Worm (Caenorhabditis elegans): ENCODE results near the gene fbxb-105.

fbxb-105 gene

DNA sequence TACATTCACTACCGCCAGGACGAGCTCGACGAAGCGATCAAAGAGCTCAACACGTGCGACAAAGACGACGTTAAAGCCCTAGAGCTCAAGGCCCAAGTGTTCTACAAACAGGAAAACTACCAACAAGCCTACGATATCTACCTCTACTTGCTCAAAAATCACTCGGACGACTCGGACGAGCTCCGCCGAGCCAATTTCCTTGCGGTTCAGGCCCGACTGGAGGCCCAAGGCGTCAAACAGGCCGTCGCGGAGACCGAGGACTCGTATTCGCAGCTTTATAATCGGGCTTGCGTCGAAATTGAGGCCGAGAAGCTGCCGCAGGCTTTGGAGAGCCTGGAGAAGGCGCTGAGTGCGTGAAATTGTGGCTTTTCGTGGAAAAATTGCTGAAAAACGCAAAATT, 17.2 kb upstream of the fbxb-105 start:
- TF ChIP-seq pes-1 (GFP tag; IDR thresholded peaks at IDR 0.05), result no peak
- TF ChIP-seq sea-1 (GFP tag; conservative IDR thresholded peaks at IDR 0.05), result no peak
- no peak for TF ChIP-seq tbx-37 (GFP tag; conservative IDR thresholded peaks at IDR 0.05)
- no peak for TF ChIP-seq aly-1 (tag; optimal IDR thresholded peaks at IDR 0.05)
- TF ChIP-seq F13C5.2 (tag; optimal IDR thresholded peaks at IDR 0.05), result no peak
- TF ChIP-seq tbx-11 (GFP tag; IDR thresholded peaks at IDR 0.05), result no peak

DNA sequence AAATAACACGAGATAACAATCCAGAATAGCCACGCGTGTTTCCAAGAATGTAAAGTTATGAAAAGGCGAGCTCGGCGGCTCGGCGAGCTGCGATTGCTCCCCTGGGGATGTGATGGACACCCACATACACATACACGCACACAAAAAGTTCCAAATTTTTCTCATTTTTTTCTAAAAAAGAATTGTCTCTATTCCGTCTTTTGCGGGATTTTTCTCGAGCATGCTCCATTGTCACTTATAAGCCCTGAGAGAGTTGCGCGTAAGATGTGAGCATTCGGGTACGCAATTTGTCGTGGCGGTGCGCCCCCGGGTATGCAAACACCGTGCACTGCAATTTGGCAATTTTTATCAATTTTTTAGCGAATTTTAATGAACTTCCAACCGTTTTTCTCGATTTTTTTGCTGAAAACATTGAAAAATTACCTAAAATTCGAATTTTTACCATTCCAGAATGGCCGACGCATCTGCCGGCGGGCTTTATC, 16.4 kb upstream of the fbxb-105 start, which contains the start of the genes F08D12.12 and srpa-72:
Gene F08D12.12 (minus strand): TSS at position 51 of the 482 bp plus-strand sequence.
Gene srpa-72 (plus strand): TSS at position 451 of the 482 bp plus-strand sequence.
- no peak for TF ChIP-seq flt-1 (GFP tag; IDR thresholded peaks at IDR 0.05)
- TF ChIP-seq ama-1 (optimal IDR thresholded peaks at IDR 0.05), result no peak
- no peak for TF ChIP-seq ceh-13 (GFP tag; optimal IDR thresholded peaks at IDR 0.05)
- TF ChIP-seq hmg-4 (GFP tag; optimal IDR thresholded peaks at IDR 0.05), result no peak
- no peak for TF ChIP-seq hmbx-1 (tag; optimal IDR thresholded peaks at IDR 0.05)
- TF ChIP-seq tbx-11 (GFP tag; IDR thresholded peaks at IDR 0.05), result no peak
- TF ChIP-seq F13C5.2 (tag; optimal IDR thresholded peaks at IDR 0.05), result peak; percentile 46

- TF ChIP-seq ceh-36 (tag; optimal IDR thresholded peaks at IDR 0.05) (no peak), hmg-4 (GFP tag; optimal IDR thresholded peaks at IDR 0.05) (no peak), B0310.2 (tag; optimal IDR thresholded peaks at IDR 0.05) (no peak), ceh-13 (GFP tag; optimal IDR thresholded peaks at IDR 0.05) (no peak), F13C5.2 (tag; optimal IDR thresholded peaks at IDR 0.05) (no peak), sea-1 (GFP tag; conservative IDR thresholded peaks at IDR 0.05) (no peak), hmbx-1 (tag; optimal IDR thresholded peaks at IDR 0.05) (no peak), tbx-37 (GFP tag; conservative IDR thresholded peaks at IDR 0.05) (no peak), tra-4 (tag; optimal IDR thresholded peaks at IDR 0.05) (no peak), pes-1 (GFP tag; IDR thresholded peaks at IDR 0.05) (no peak), aly-1 (tag; optimal IDR thresholded peaks at IDR 0.05) (no peak), flt-1 (GFP tag; IDR thresholded peaks at IDR 0.05) (no peak), tbx-11 (GFP tag; IDR thresholded peaks at IDR 0.05) (no peak), ets-7 (tag; optimal IDR thresholded peaks at IDR 0.05) (no peak), ama-1 (optimal IDR thresholded peaks at IDR 0.05) (no peak), hnd-1 (tag; optimal IDR thresholded peaks at IDR 0.05) (no peak), scrt-1 (GFP tag; IDR thresholded peaks at IDR 0.05) (no peak)
These were observed 15.1 kb upstream of the fbxb-105 start for ce11 chrII:2785787-2786186.

DNA sequence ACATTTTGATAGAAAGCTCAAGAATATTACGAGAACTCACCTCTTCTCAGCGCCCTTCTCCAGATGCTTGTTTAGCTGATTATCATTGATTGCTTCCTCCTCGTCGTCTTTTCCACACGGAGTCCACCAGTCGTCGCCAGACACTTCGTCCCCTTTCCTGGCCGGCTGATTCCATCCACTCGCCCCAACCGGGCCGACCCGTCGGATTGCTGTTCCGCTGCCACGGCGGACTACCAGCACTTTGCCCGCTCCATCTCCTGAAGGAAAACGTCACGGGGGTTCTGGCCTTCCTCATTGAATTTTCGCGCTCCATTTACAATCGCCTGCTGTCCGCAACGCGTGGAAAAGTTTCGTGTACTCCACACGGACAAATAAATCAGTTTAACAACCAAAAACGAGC, 12.7 kb upstream of the fbxb-105 start:
- no peak for TF ChIP-seq tbx-37 (GFP tag; conservative IDR thresholded peaks at IDR 0.05)
- TF ChIP-seq pes-1 (GFP tag; IDR thresholded peaks at IDR 0.05), result no peak
- no peak for TF ChIP-seq ets-7 (tag; optimal IDR thresholded peaks at IDR 0.05)
- no peak for TF ChIP-seq sea-1 (GFP tag; conservative IDR thresholded peaks at IDR 0.05)
- TF ChIP-seq ama-1 (optimal IDR thresholded peaks at IDR 0.05), result no peak
- no peak for TF ChIP-seq ceh-36 (tag; optimal IDR thresholded peaks at IDR 0.05)
- no peak for TF ChIP-seq tra-4 (tag; optimal IDR thresholded peaks at IDR 0.05)
- TF ChIP-seq flt-1 (GFP tag; IDR thresholded peaks at IDR 0.05), result no peak
- no peak for TF ChIP-seq tbx-11 (GFP tag; IDR thresholded peaks at IDR 0.05)
- TF ChIP-seq hnd-1 (tag; optimal IDR thresholded peaks at IDR 0.05), result no peak
- TF ChIP-seq ceh-13 (GFP tag; optimal IDR thresholded peaks at IDR 0.05), result no peak

DNA sequence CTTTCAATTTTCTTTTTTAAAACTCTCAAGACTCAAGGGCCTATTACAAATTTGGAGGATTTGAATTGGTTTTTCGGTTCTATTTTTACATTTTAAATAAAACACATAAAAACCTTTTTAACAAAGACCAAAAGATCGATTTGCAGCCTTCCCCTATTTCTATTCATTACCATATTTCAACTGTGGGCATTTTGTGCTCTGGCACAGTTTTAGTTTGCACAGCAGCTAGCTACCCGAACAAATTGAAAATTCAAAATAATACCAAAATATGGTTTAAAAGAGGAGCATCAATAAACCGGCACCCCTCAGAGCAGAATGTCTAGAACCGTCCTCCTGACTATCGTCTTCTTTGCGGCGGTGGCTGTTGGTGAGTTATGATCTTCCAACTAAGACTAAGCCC, 10.7 kb upstream of the fbxb-105 start, which contains the start of gene F08D12.2:
Gene F08D12.2 (plus strand): TSS at position 301 of the 400 bp plus-strand sequence.
- no peak for TF ChIP-seq hmg-4 (GFP tag; optimal IDR thresholded peaks at IDR 0.05)
- no peak for TF ChIP-seq tra-4 (tag; optimal IDR thresholded peaks at IDR 0.05)
- no peak for TF ChIP-seq scrt-1 (GFP tag; IDR thresholded peaks at IDR 0.05)
- no peak for TF ChIP-seq ama-1 (optimal IDR thresholded peaks at IDR 0.05)
- no peak for TF ChIP-seq ets-7 (tag; optimal IDR thresholded peaks at IDR 0.05)
- no peak for TF ChIP-seq sea-1 (GFP tag; conservative IDR thresholded peaks at IDR 0.05)
- no peak for TF ChIP-seq pes-1 (GFP tag; IDR thresholded peaks at IDR 0.05)
- TF ChIP-seq ceh-13 (GFP tag; optimal IDR thresholded peaks at IDR 0.05), result no peak
- no peak for TF ChIP-seq tbx-11 (GFP tag; IDR thresholded peaks at IDR 0.05)
- TF ChIP-seq aly-1 (tag; optimal IDR thresholded peaks at IDR 0.05), result no peak
- TF ChIP-seq F13C5.2 (tag; optimal IDR thresholded peaks at IDR 0.05), result no peak
- no peak for TF ChIP-seq hnd-1 (tag; optimal IDR thresholded peaks at IDR 0.05)
- no peak for TF ChIP-seq ceh-36 (tag; optimal IDR thresholded peaks at IDR 0.05)
- TF ChIP-seq B0310.2 (tag; optimal IDR thresholded peaks at IDR 0.05), result no peak

DNA sequence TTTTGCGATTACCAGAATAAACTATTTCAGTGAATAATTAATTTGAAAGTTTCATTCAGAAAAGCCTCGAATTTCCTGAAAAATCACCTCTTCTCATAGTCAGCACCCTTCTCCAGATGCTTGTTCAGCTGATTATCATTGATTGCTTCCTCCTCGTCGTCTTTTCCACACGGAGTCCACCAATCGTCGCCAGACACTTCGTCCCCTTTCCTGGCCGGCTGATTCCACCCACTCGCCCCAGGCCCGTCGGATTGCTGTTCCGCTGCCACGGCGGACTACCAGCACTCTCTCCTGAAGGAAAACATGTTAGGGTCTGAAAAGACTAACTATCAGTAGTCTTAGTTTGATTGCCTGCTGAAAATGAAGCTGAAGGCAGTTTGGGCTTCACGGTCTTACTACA, 10.1 kb upstream of the fbxb-105 start:
- TF ChIP-seq tbx-11 (GFP tag; IDR thresholded peaks at IDR 0.05) (no peak), ceh-13 (GFP tag; optimal IDR thresholded peaks at IDR 0.05) (no peak), hmg-4 (GFP tag; optimal IDR thresholded peaks at IDR 0.05) (no peak), F13C5.2 (tag; optimal IDR thresholded peaks at IDR 0.05) (no peak), pes-1 (GFP tag; IDR thresholded peaks at IDR 0.05) (no peak), ama-1 (optimal IDR thresholded peaks at IDR 0.05) (no peak), hnd-1 (tag; optimal IDR thresholded peaks at IDR 0.05) (no peak), ceh-36 (tag; optimal IDR thresholded peaks at IDR 0.05) (no peak), sea-1 (GFP tag; conservative IDR thresholded peaks at IDR 0.05) (no peak), B0310.2 (tag; optimal IDR thresholded peaks at IDR 0.05) (no peak), scrt-1 (GFP tag; IDR thresholded peaks at IDR 0.05) (no peak), aly-1 (tag; optimal IDR thresholded peaks at IDR 0.05) (no peak), flt-1 (GFP tag; IDR thresholded peaks at IDR 0.05) (no peak), ets-7 (tag; optimal IDR thresholded peaks at IDR 0.05) (no peak), hmbx-1 (tag; optimal IDR thresholded peaks at IDR 0.05) (no peak)

DNA sequence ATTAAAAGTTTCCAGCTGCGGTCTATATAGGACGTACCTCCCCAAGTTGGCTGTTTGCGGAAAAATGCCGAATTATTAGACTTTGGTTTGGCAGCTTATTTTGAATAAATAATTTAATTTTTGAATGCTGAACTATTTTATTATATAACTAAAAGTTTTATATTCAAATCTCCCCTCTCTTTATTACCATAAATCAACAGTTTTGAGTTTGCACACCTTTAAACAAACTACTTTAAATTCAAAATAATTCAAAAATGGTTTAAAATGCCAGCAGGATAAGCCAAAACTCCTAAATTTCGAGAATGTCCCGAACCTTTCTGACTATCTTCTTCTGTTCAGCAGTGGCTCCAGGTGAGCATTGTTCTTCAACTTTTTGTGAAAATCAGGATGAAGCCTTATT, 8.6 kb upstream of the fbxb-105 start, which contains the start of gene F08D12.3:
Gene F08D12.3 (plus strand): TSS at position 301 of the 400 bp plus-strand sequence.
- no peak for TF ChIP-seq tbx-11 (GFP tag; IDR thresholded peaks at IDR 0.05)
- TF ChIP-seq hmg-4 (GFP tag; optimal IDR thresholded peaks at IDR 0.05), result no peak
- no peak for TF ChIP-seq F13C5.2 (tag; optimal IDR thresholded peaks at IDR 0.05)
- no peak for TF ChIP-seq hnd-1 (tag; optimal IDR thresholded peaks at IDR 0.05)
- no peak for TF ChIP-seq pes-1 (GFP tag; IDR thresholded peaks at IDR 0.05)
- TF ChIP-seq tbx-37 (GFP tag; conservative IDR thresholded peaks at IDR 0.05), result no peak
- no peak for TF ChIP-seq tra-4 (tag; optimal IDR thresholded peaks at IDR 0.05)
- TF ChIP-seq ceh-13 (GFP tag; optimal IDR thresholded peaks at IDR 0.05), result no peak
- TF ChIP-seq hmbx-1 (tag; optimal IDR thresholded peaks at IDR 0.05), result no peak
- no peak for TF ChIP-seq ama-1 (optimal IDR thresholded peaks at IDR 0.05)
- no peak for TF ChIP-seq ceh-36 (tag; optimal IDR thresholded peaks at IDR 0.05)
- TF ChIP-seq B0310.2 (tag; optimal IDR thresholded peaks at IDR 0.05), result no peak
- TF ChIP-seq scrt-1 (GFP tag; IDR thresholded peaks at IDR 0.05), result no peak
- TF ChIP-seq aly-1 (tag; optimal IDR thresholded peaks at IDR 0.05), result no peak
- TF ChIP-seq flt-1 (GFP tag; IDR thresholded peaks at IDR 0.05), result no peak
- TF ChIP-seq sea-1 (GFP tag; conservative IDR thresholded peaks at IDR 0.05), result no peak
- TF ChIP-seq ets-7 (tag; optimal IDR thresholded peaks at IDR 0.05), result no peak
